Worm (Caenorhabditis elegans) whole organism, L2 larva: ENCODE data around the gene VY10G11R.1.

ENCODE experiments used
- C34F6.9 ChIP-seq: fragments of 150-350 bp; optimal IDR thresholded peaks from 2 replicates; lab custom pipeline; 2014; ENCODE audit warnings: missing biosample characterization, missing genetic modification characterization
- F13H6.1 ChIP-seq: sonication (generic microtip); optimal IDR thresholded peaks from 2 replicates; lab custom pipeline; 2016; ENCODE audit warnings: missing genetic modification characterization, missing compliant biosample characterization
- R02D3.7 ChIP-seq: fragments of 150-350 bp; optimal IDR thresholded peaks from 2 replicates; lab custom pipeline; 2014; ENCODE audit warnings: missing biosample characterization, missing genetic modification characterization
- Y55F3AM.14 ChIP-seq: fragments of 200-800 bp; sonication (Bioruptor generic); optimal IDR thresholded peaks from 2 replicates; lab custom pipeline; 2018; ENCODE audit warnings: mild to moderate bottlenecking, missing genetic modification characterization, missing compliant biosample characterization
- ZK546.5 ChIP-seq: sonication (generic microtip); optimal IDR thresholded peaks from 2 replicates; lab custom pipeline; 2017; ENCODE audit warnings: missing biosample characterization, missing genetic modification characterization
- alr-1 ChIP-seq: fragments of 150-350 bp; optimal IDR thresholded peaks from 2 replicates; lab custom pipeline; 2014; ENCODE audit warnings: missing biosample characterization, missing genetic modification characterization
- aly-2 ChIP-seq: fragments of 150-350 bp; optimal IDR thresholded peaks from 2 replicates; lab custom pipeline; 2014; ENCODE audit warnings: missing biosample characterization, missing genetic modification characterization
- ama-1 ChIP-seq: fragments of 150-350 bp; optimal IDR thresholded peaks from 2 replicates; lab custom pipeline; 2018; ENCODE audit warnings: inconsistent platforms
- blmp-1 ChIP-seq: sonication (generic microtip); optimal IDR thresholded peaks from 2 replicates; lab custom pipeline; 2017; ENCODE audit warnings: missing genetic modification characterization, mild to moderate bottlenecking, missing compliant biosample characterization, antibody characterized with exemption, moderate library complexity; ENCODE audit not compliant: insufficient read depth
- ceh-16 ChIP-seq: fragments of 150-350 bp; optimal IDR thresholded peaks from 2 replicates; lab custom pipeline; 2014; ENCODE audit warnings: missing biosample characterization, missing genetic modification characterization
- ceh-82 ChIP-seq: fragments of 150-350 bp; optimal IDR thresholded peaks from 2 replicates; lab custom pipeline; 2014; ENCODE audit warnings: missing biosample characterization, missing genetic modification characterization
- crh-2 ChIP-seq: sonication (generic microtip); optimal IDR thresholded peaks from 2 replicates; lab custom pipeline; 2017; ENCODE audit warnings: missing biosample characterization, missing genetic modification characterization
- dmd-4 ChIP-seq: sonication (generic microtip); optimal IDR thresholded peaks from 2 replicates; lab custom pipeline; 2017; ENCODE audit warnings: missing biosample characterization, missing genetic modification characterization
- egl-27 ChIP-seq: sonication (generic microtip); optimal IDR thresholded peaks from 3 replicates; lab custom pipeline; 2017; ENCODE audit warnings: missing biosample characterization, missing genetic modification reagents, missing genetic modification characterization
- elt-1 ChIP-seq: fragments of 150-350 bp; optimal IDR thresholded peaks from 2 replicates; lab custom pipeline; 2014; ENCODE audit warnings: missing biosample characterization, missing genetic modification characterization
- elt-3 ChIP-seq: sonication (generic microtip); optimal IDR thresholded peaks from 2 replicates; lab custom pipeline; 2017; ENCODE audit warnings: missing biosample characterization, missing genetic modification characterization
- fos-1 ChIP-seq: fragments of 150-350 bp; optimal IDR thresholded peaks from 2 replicates; lab custom pipeline; 2014; ENCODE audit warnings: missing biosample characterization, missing genetic modification characterization
- gmeb-1 ChIP-seq: fragments of 150-350 bp; optimal IDR thresholded peaks from 2 replicates; lab custom pipeline; 2014; ENCODE audit warnings: missing biosample characterization, missing genetic modification characterization
- lin-11 ChIP-seq: fragments of 150-350 bp; sonication (generic microtip); optimal IDR thresholded peaks from 2 replicates; lab custom pipeline; 2014; ENCODE audit warnings: missing biosample characterization, missing genetic modification characterization, inconsistent platforms, mixed read lengths
- lin-13 ChIP-seq: fragments of 150-350 bp; optimal IDR thresholded peaks from 2 replicates; lab custom pipeline; 2014; ENCODE audit warnings: missing biosample characterization, missing genetic modification reagents, missing genetic modification characterization
- lin-39 ChIP-seq: fragments of 150-350 bp; optimal IDR thresholded peaks from 2 replicates; lab custom pipeline; 2014; ENCODE audit warnings: missing biosample characterization, missing genetic modification reagents, missing genetic modification characterization
- mab-5 ChIP-seq: fragments of 150-350 bp; optimal IDR thresholded peaks from 2 replicates; lab custom pipeline; 2014; ENCODE audit warnings: missing biosample characterization, missing genetic modification characterization
- mbf-1 ChIP-seq: sonication (generic microtip); optimal IDR thresholded peaks from 2 replicates; lab custom pipeline; 2017; ENCODE audit warnings: missing biosample characterization, missing genetic modification characterization
- mdl-1 ChIP-seq, 2 experiments: fragments of 150-350 bp in 1 of 2; sonication (generic microtip) in 1 of 2; optimal IDR thresholded peaks; 2 replicates each; lab custom pipeline; 2017; ENCODE audit warnings: missing biosample characterization in 2 of 2, missing genetic modification characterization in 2 of 2
- nhr-10 ChIP-seq: sonication (generic microtip); optimal IDR thresholded peaks from 2 replicates; lab custom pipeline; 2017; ENCODE audit warnings: missing biosample characterization, missing genetic modification characterization
- nhr-11 ChIP-seq: fragments of 150-350 bp; optimal IDR thresholded peaks from 2 replicates; lab custom pipeline; 2014; ENCODE audit warnings: missing biosample characterization, missing genetic modification characterization
- nhr-129 ChIP-seq: fragments of 150-350 bp; optimal IDR thresholded peaks from 2 replicates; lab custom pipeline; 2014; ENCODE audit warnings: missing biosample characterization, missing genetic modification characterization
- nhr-21 ChIP-seq: fragments of 150-350 bp; optimal IDR thresholded peaks from 2 replicates; lab custom pipeline; 2014; ENCODE audit warnings: missing biosample characterization, missing genetic modification characterization
- nhr-23 ChIP-seq: fragments of 150-350 bp; optimal IDR thresholded peaks from 2 replicates; lab custom pipeline; 2014; ENCODE audit warnings: missing biosample characterization, missing genetic modification reagents, missing genetic modification characterization
- nhr-237 ChIP-seq: fragments of 150-350 bp; optimal IDR thresholded peaks from 2 replicates; lab custom pipeline; 2014; ENCODE audit warnings: missing biosample characterization, missing genetic modification characterization
- nhr-25 ChIP-seq: fragments of 150-350 bp; sonication (generic microtip); optimal IDR thresholded peaks from 3 replicates; lab custom pipeline; 2014; ENCODE audit warnings: missing biosample characterization, missing genetic modification characterization
- nhr-6 ChIP-seq: fragments of 150-350 bp; optimal IDR thresholded peaks from 2 replicates; lab custom pipeline; 2014; ENCODE audit warnings: missing biosample characterization, missing genetic modification characterization
- nhr-77 ChIP-seq: fragments of 150-350 bp; optimal IDR thresholded peaks from 2 replicates; lab custom pipeline; 2014; ENCODE audit warnings: missing biosample characterization, missing genetic modification characterization
- peb-1 ChIP-seq: fragments of 150-350 bp; optimal IDR thresholded peaks from 2 replicates; lab custom pipeline; 2014; ENCODE audit warnings: missing biosample characterization, missing genetic modification characterization
- sem-4 ChIP-seq: fragments of 150-350 bp; optimal IDR thresholded peaks from 2 replicates; lab custom pipeline; 2014; ENCODE audit warnings: missing biosample characterization, missing genetic modification reagents, missing genetic modification characterization
- skn-1 ChIP-seq: sonication (generic microtip); optimal IDR thresholded peaks from 2 replicates; lab custom pipeline; 2017; ENCODE audit warnings: missing biosample characterization, missing genetic modification characterization
- sma-3 ChIP-seq: sonication (generic microtip); optimal IDR thresholded peaks from 2 replicates; lab custom pipeline; 2016; ENCODE audit warnings: missing genetic modification reagents, missing genetic modification characterization, missing compliant biosample characterization
- sma-9 ChIP-seq, 2 experiments: fragments of 150-350 bp in 1 of 2; sonication (generic microtip) in 1 of 2; optimal IDR thresholded peaks; 2 replicates each; lab custom pipeline; 2014 to 2016; ENCODE audit warnings: missing genetic modification characterization in 2 of 2, mild to moderate bottlenecking in 1 of 2, missing biosample characterization in 1 of 2, missing compliant biosample characterization in 1 of 2, missing genetic modification reagents in 1 of 2, moderate library complexity in 1 of 2
- snpc-4 ChIP-seq: fragments of 150-350 bp; optimal IDR thresholded peaks from 2 replicates; lab custom pipeline; 2014; ENCODE audit warnings: missing biosample characterization, missing genetic modification characterization
- unc-39 ChIP-seq: fragments of 150-350 bp; optimal IDR thresholded peaks from 2 replicates; lab custom pipeline; 2014; ENCODE audit warnings: missing biosample characterization, missing genetic modification characterization
- zag-1 ChIP-seq: fragments of 150-350 bp; optimal IDR thresholded peaks from 2 replicates; lab custom pipeline; 2014; ENCODE audit warnings: missing biosample characterization, missing genetic modification characterization
- ztf-1 ChIP-seq: fragments of 200-800 bp; sonication (Bioruptor generic); conservative IDR thresholded peaks from 2 replicates; pipeline ENCODE4 v1.3.6; 2022; ENCODE audit warnings: missing genetic modification characterization, missing compliant biosample characterization
- ztf-11 ChIP-seq: sonication (generic microtip); optimal IDR thresholded peaks from 2 replicates; lab custom pipeline; 2017; ENCODE audit warnings: missing biosample characterization, missing genetic modification characterization
- ztf-4 ChIP-seq: fragments of 150-350 bp; optimal IDR thresholded peaks from 2 replicates; lab custom pipeline; 2014; ENCODE audit warnings: missing biosample characterization, missing genetic modification characterization

VY10G11R.1 gene

DNA sequence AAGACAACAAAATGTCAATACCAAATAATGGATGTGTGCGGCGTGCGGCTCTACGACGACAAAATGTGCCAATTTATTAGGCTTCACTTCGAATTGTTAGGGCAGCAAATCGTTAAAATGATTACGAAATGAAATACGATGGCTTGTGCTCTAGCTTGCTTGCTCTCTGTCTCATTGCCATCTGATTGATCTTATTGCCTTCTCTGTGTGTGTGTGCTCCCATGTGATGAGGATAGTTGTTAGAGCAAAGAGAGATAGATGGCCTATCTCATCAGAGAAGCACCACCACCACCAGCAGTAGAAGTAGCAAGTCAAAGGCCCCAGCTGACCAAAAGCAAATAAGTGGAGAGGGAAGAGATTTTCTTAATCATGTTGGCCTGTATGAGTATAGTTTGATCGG is 25.7 kb upstream of the VY10G11R.1 start:
- TF ChIP-seq aly-2 (tag; lab: Kevin White, UChicago) (no peak), nhr-129 (tag; lab: Kevin White, UChicago) (peak; percentile 76), zag-1 (tag; lab: Kevin White, UChicago) (no peak), nhr-237 (tag; lab: Kevin White, UChicago) (no peak), blmp-1 (tag; lab: Kevin White, UChicago) (no peak), sma-3 (GFP tag; lab: Kevin White, UChicago) (no peak), ztf-1 (GFP tag; lab: Robert Waterston, UW) (no peak), dmd-4 (tag; lab: Kevin White, UChicago) (no peak), nhr-11 (tag; lab: Kevin White, UChicago) (no peak), C34F6.9 (tag; lab: Kevin White, UChicago) (peak; percentile 37), egl-27 (tag; lab: Kevin White, UChicago) (no peak), unc-39 (tag; lab: Kevin White, UChicago) (no peak), lin-11 (tag; lab: Kevin White, UChicago) (no peak), nhr-23 (tag; lab: Kevin White, UChicago) (no peak), ceh-82 (no peak), mab-5 (tag; lab: Kevin White, UChicago) (no peak), ZK546.5 (tag; lab: Kevin White, UChicago) (no peak), elt-1 (no peak), fos-1 (tag; lab: Kevin White, UChicago) (no peak), ztf-11 (no peak), ceh-16 (no peak), sem-4 (peak; percentile 1), mdl-1 (tag; optimal IDR thresholded peaks at IDR 0.05; lab: Kevin White, UChicago) (no peak), sma-9 (GFP tag; optimal IDR thresholded peaks at IDR 0.05; lab: Kevin White, UChicago) (peak; percentile 64), sma-9 (tag; optimal IDR thresholded peaks at IDR 0.05; lab: Kevin White, UChicago) (no peak), ztf-4 (tag; lab: Kevin White, UChicago) (no peak), skn-1 (tag; lab: Kevin White, UChicago) (no peak), ama-1 (no peak), Y55F3AM.14 (GFP tag; lab: Kevin White, UChicago) (no peak)

DNA sequence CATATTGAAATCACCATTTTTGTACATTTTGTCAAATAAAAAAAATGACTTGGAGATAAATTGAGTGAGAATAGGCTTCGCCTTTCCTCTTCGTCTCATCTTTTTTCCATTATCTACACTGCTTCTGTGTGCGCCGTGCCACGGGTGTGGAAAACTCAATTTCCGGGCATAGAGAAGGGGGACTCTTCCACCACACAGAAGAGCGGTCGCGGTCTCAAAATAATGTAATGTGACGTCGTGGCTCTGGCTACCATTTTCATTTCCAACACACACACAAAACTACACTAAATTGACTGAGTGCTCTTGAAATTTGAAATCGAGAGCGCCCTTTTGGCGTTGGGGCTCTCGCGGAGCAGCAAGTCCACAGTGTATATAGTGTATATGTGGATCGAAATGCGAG is 23.2 kb upstream of the VY10G11R.1 start:
- no peak for TF ChIP-seq ZK546.5 (tag; lab: Kevin White, UChicago)
- TF ChIP-seq ama-1: no peak
- TF ChIP-seq skn-1 (tag; lab: Kevin White, UChicago): no peak
- no peak for TF ChIP-seq dmd-4 (tag; lab: Kevin White, UChicago)
- TF ChIP-seq elt-3 (tag; lab: Kevin White, UChicago): no peak
- TF ChIP-seq peb-1 (tag; lab: Kevin White, UChicago): no peak
- no peak for TF ChIP-seq nhr-23 (tag; lab: Kevin White, UChicago)
- no peak for TF ChIP-seq snpc-4 (tag; lab: Kevin White, UChicago)
- no peak for TF ChIP-seq lin-39 (tag; lab: Kevin White, UChicago)
- TF ChIP-seq crh-2 (tag; lab: Kevin White, UChicago): no peak
- TF ChIP-seq unc-39 (tag; lab: Kevin White, UChicago): no peak
- no peak for TF ChIP-seq mbf-1 (tag; lab: Kevin White, UChicago)
- no peak for TF ChIP-seq sma-3 (GFP tag; lab: Kevin White, UChicago)
- no peak for TF ChIP-seq alr-1 (tag; lab: Kevin White, UChicago)
- no peak for TF ChIP-seq nhr-11 (tag; lab: Kevin White, UChicago)

DNA sequence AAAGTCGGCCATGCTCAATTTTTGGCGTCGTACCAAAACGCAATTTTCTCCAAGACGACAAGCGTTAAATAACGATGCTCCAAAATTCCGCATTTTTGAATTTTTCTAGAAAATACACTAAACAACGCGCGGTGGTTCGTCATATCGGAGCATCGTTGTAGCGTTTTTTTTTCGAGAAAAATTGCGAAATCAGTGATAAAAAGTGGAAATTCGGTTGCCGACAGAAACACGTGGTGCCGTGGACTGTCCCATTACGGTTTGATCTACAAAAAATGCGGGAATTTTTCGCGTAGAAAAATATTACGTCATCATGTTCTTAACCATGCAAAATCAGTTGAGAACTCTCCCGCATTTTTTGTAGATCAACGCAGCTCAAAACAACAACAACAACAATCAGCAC is 22.1 kb upstream of the VY10G11R.1 start:
- no peak for TF ChIP-seq ceh-16
- no peak for TF ChIP-seq ceh-82
- no peak for TF ChIP-seq C34F6.9 (tag; lab: Kevin White, UChicago)
- no peak for TF ChIP-seq aly-2 (tag; lab: Kevin White, UChicago)
- no peak for TF ChIP-seq fos-1 (tag; lab: Kevin White, UChicago)
- TF ChIP-seq snpc-4 (tag; lab: Kevin White, UChicago): no peak
- no peak for TF ChIP-seq ztf-4 (tag; lab: Kevin White, UChicago)
- TF ChIP-seq nhr-21 (tag; lab: Kevin White, UChicago): no peak
- no peak for TF ChIP-seq lin-13

DNA sequence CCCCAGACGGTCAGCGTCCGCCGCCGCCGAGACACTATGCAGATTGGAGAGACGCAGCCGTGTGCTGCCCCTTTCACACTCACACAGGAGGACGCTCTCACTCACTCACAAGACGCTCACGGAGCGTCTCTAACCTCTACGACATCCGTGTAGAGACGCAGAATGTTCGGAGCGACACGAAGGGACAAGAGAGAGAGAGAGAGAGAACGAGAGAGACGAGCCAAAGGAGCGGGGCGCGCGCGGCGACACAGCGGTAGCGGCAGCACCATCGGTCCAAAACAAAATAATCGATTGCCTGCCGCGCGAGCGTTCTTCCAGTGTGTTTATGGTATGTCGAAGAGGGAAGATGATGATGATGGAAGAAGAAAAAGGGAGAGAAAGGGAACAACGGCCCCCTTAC is 21.5 kb upstream of the VY10G11R.1 start:
- TF ChIP-seq nhr-237 (tag; lab: Kevin White, UChicago) (no peak), egl-27 (tag; lab: Kevin White, UChicago) (peak; percentile 83), F13H6.1 (tag; lab: Kevin White, UChicago) (peak; percentile 94), ZK546.5 (tag; lab: Kevin White, UChicago) (peak; percentile 45), elt-1 (no peak), fos-1 (tag; lab: Kevin White, UChicago) (peak; percentile 84), sem-4 (peak; percentile 84), R02D3.7 (no peak), nhr-10 (tag; lab: Kevin White, UChicago) (peak; percentile 23), blmp-1 (tag; lab: Kevin White, UChicago) (peak; percentile 50), nhr-77 (tag; lab: Kevin White, UChicago) (no peak), gmeb-1 (tag; lab: Kevin White, UChicago) (peak; percentile 69), nhr-25 (peak; percentile 85), ama-1 (no peak), alr-1 (tag; lab: Kevin White, UChicago) (peak; percentile 57), mab-5 (tag; lab: Kevin White, UChicago) (peak; percentile 77), ceh-82 (peak; percentile 82), nhr-11 (tag; lab: Kevin White, UChicago) (no peak), lin-39 (tag; lab: Kevin White, UChicago) (no peak), sma-3 (GFP tag; lab: Kevin White, UChicago) (peak; percentile 92), lin-11 (tag; lab: Kevin White, UChicago) (peak; percentile 84), dmd-4 (tag; lab: Kevin White, UChicago) (no peak), nhr-6 (tag; lab: Kevin White, UChicago) (peak; percentile 67), mdl-1 (tag; optimal IDR thresholded peaks at IDR 0.05; lab: Kevin White, UChicago) (peak; percentile 45 to 63), ztf-1 (GFP tag; lab: Robert Waterston, UW) (0 out of 2 replicates have a peak, but pooled peaks have one; percentile 48), crh-2 (tag; lab: Kevin White, UChicago) (peak; percentile 81)
